Fruit fly (Drosophila melanogaster) whole organism, embryonic: ENCODE measurements around the gene Hsp22.
A peak's percentile ranks its signal among the peaks of the same experiment; 100 is the strongest.

Source experiments
- Abd-B ChIP-seq: fragments of 200-800 bp; sonication (Bioruptor generic); optimal IDR thresholded peaks from 2 replicates; lab custom pipeline; 2018; ENCODE audit warnings: missing biosample characterization, mild to moderate bottlenecking, missing genetic modification characterization, moderate library complexity
- Blimp-1 ChIP-seq: fragments of 200-800 bp; sonication (Bioruptor generic); optimal IDR thresholded peaks from 3 replicates; lab custom pipeline; 2018; ENCODE audit warnings: missing biosample characterization, missing genetic modification characterization, mild to moderate bottlenecking, moderate library complexity, missing genetic modification reagents
- CG1024 ChIP-seq: fragments of 200-800 bp; sonication (Bioruptor generic); IDR thresholded peaks from 2 replicates; pipeline ENCODE4 v1.3.6; 2022; ENCODE audit warnings: missing biosample characterization, missing genetic modification characterization
- CG10274 ChIP-seq: fragments of 200-800 bp; sonication (Bioruptor generic); optimal IDR thresholded peaks from 3 replicates; lab custom pipeline; 2017; ENCODE audit warnings: missing biosample characterization, mild to moderate bottlenecking, missing genetic modification characterization
- CG10462 ChIP-seq: fragments of 200-800 bp; sonication (Bioruptor generic); optimal IDR thresholded peaks from 2 replicates; lab custom pipeline; 2016; ENCODE audit warnings: missing biosample characterization, missing genetic modification characterization
- CG14014 ChIP-seq: fragments of 200-800 bp; sonication (Bioruptor generic); IDR thresholded peaks from 2 replicates; pipeline ENCODE4 v1.3.6; 2022; ENCODE audit warnings: missing biosample characterization, missing genetic modification characterization
- CG1529 ChIP-seq: fragments of 200-800 bp; sonication (Bioruptor generic); optimal IDR thresholded peaks from 3 replicates; lab custom pipeline; 2018; ENCODE audit warnings: missing biosample characterization, missing genetic modification characterization
- CG15696 ChIP-seq: fragments of 200-800 bp; sonication (Bioruptor generic); optimal IDR thresholded peaks from 2 replicates; lab custom pipeline; 2019; ENCODE audit warnings: missing biosample characterization, mild to moderate bottlenecking, missing genetic modification characterization, moderate library complexity
- CG1603 ChIP-seq: fragments of 200-800 bp; sonication (Bioruptor generic); optimal IDR thresholded peaks from 2 replicates; lab custom pipeline; 2019; ENCODE audit warnings: missing biosample characterization, mild to moderate bottlenecking, missing genetic modification characterization, moderate library complexity
- CG17186 ChIP-seq: fragments of 200-800 bp; sonication (Bioruptor generic); optimal IDR thresholded peaks from 3 replicates; lab custom pipeline; 2017; ENCODE audit warnings: missing biosample characterization, missing genetic modification reagents, missing genetic modification characterization
- CG30020 ChIP-seq: fragments of 200-800 bp; optimal IDR thresholded peaks from 2 replicates; lab custom pipeline; 2019; ENCODE audit warnings: missing biosample characterization, mild to moderate bottlenecking, missing genetic modification characterization, moderate library complexity
- CG31224 ChIP-seq: fragments of 200-800 bp; sonication (Bioruptor generic); IDR thresholded peaks from 2 replicates; pipeline ENCODE4 v1.3.6; 2022; ENCODE audit warnings: missing biosample characterization, missing genetic modification characterization
- CG32772 ChIP-seq: fragments of 200-800 bp; sonication (Bioruptor generic); IDR thresholded peaks from 2 replicates; pipeline ENCODE4 v1.3.6; 2022; ENCODE audit warnings: missing biosample characterization, missing genetic modification characterization
- CG3838 ChIP-seq: fragments of 200-800 bp; sonication (Bioruptor generic); optimal IDR thresholded peaks from 3 replicates; lab custom pipeline; 2016; ENCODE audit warnings: missing biosample characterization, missing genetic modification characterization
- CG4360 ChIP-seq: fragments of 200-800 bp; sonication (Bioruptor generic); IDR thresholded peaks from 2 replicates; pipeline ENCODE4 v1.3.6; 2022; ENCODE audit warnings: missing biosample characterization, missing genetic modification characterization
- CG6272 ChIP-seq: fragments of 200-800 bp; sonication (Bioruptor generic); IDR thresholded peaks from 2 replicates; pipeline ENCODE4 v1.3.6; 2022; ENCODE audit warnings: missing biosample characterization, missing genetic modification characterization
- CG6683 ChIP-seq: fragments of 200-800 bp; sonication (Bioruptor generic); optimal IDR thresholded peaks from 2 replicates; lab custom pipeline; 2017; ENCODE audit warnings: missing biosample characterization, mild to moderate bottlenecking, missing genetic modification characterization, missing genetic modification reagents
- CG8359 ChIP-seq: fragments of 200-800 bp; sonication (Bioruptor generic); optimal IDR thresholded peaks from 2 replicates; lab custom pipeline; 2017; ENCODE audit warnings: missing biosample characterization, mild to moderate bottlenecking, missing genetic modification characterization, borderline replicate concordance
- CG8765 ChIP-seq: fragments of 200-800 bp; sonication (Bioruptor generic); IDR thresholded peaks from 2 replicates; pipeline ENCODE4 v1.3.6; 2022; ENCODE audit warnings: missing biosample characterization, missing genetic modification characterization
- CG9797 ChIP-seq: fragments of 200-800 bp; sonication (Bioruptor generic); optimal IDR thresholded peaks from 3 replicates; lab custom pipeline; 2018; ENCODE audit warnings: missing biosample characterization, mild to moderate bottlenecking, missing genetic modification characterization
- CG9932 ChIP-seq: fragments of 200-800 bp; sonication (Bioruptor generic); IDR thresholded peaks from 2 replicates; pipeline ENCODE4 v1.3.6; 2022; ENCODE audit warnings: missing biosample characterization, missing genetic modification characterization
- Chrac-16 ChIP-seq: fragments of 200-800 bp; sonication (Bioruptor generic); optimal IDR thresholded peaks from 3 replicates; lab custom pipeline; 2016; ENCODE audit warnings: missing biosample characterization, missing genetic modification characterization
- Dll ChIP-seq: fragments of 200-800 bp; sonication (Bioruptor generic); IDR thresholded peaks from 4 replicates; pipeline ENCODE4 v1.3.6; 2022; ENCODE audit warnings: missing biosample characterization, missing genetic modification characterization; ENCODE audit not compliant: partially characterized antibody
- Ets97D ChIP-seq: fragments of 200-800 bp; sonication (Bioruptor generic); optimal IDR thresholded peaks from 3 replicates; lab custom pipeline; 2016; ENCODE audit warnings: missing biosample characterization, missing genetic modification characterization
- Fer2 ChIP-seq: fragments of 200-800 bp; sonication (Bioruptor generic); optimal IDR thresholded peaks from 2 replicates; lab custom pipeline; 2018; ENCODE audit warnings: missing biosample characterization, mild to moderate bottlenecking, missing genetic modification characterization, moderate library complexity
- HLH54F ChIP-seq: fragments of 200-800 bp; sonication (Bioruptor generic); optimal IDR thresholded peaks from 3 replicates; lab custom pipeline; 2016; ENCODE audit warnings: missing biosample characterization, missing genetic modification characterization
- Optix ChIP-seq: fragments of 200-800 bp; sonication (Bioruptor generic); IDR thresholded peaks from 3 replicates; pipeline ENCODE4 v1.3.6; 2022; ENCODE audit warnings: missing biosample characterization, missing genetic modification characterization
- ara ChIP-seq: fragments of 200-800 bp; sonication (Bioruptor generic); IDR thresholded peaks from 2 replicates; pipeline ENCODE4 v1.3.6; 2022; ENCODE audit warnings: missing biosample characterization, missing genetic modification characterization
- bigmax ChIP-seq: fragments of 200-800 bp; sonication (Bioruptor generic); optimal IDR thresholded peaks from 2 replicates; lab custom pipeline; 2018; ENCODE audit warnings: missing biosample characterization, mild to moderate bottlenecking, missing genetic modification characterization
- cato ChIP-seq: fragments of 200-800 bp; sonication (Bioruptor generic); optimal IDR thresholded peaks from 2 replicates; lab custom pipeline; 2016; ENCODE audit warnings: missing biosample characterization, missing genetic modification characterization, borderline replicate concordance
- caup ChIP-seq: fragments of 200-800 bp; sonication (Bioruptor generic); optimal IDR thresholded peaks from 3 replicates; lab custom pipeline; 2017; ENCODE audit warnings: missing biosample characterization, mild to moderate bottlenecking, missing genetic modification characterization, moderate library complexity; ENCODE audit not compliant: severe bottlenecking
- corto ChIP-seq: fragments of 200-800 bp; sonication (Bioruptor generic); optimal IDR thresholded peaks from 2 replicates; lab custom pipeline; 2016; ENCODE audit warnings: missing biosample characterization, mild to moderate bottlenecking, missing genetic modification characterization, moderate library complexity
- crol ChIP-seq: fragments of 200-800 bp; sonication (Bioruptor generic); IDR thresholded peaks from 2 replicates; pipeline ENCODE4 v1.3.6; 2022; ENCODE audit warnings: missing biosample characterization, missing genetic modification characterization
- dysf ChIP-seq: fragments of 200-800 bp; sonication (Bioruptor generic); IDR thresholded peaks from 3 replicates; pipeline ENCODE4 v1.3.6; 2022; ENCODE audit warnings: missing biosample characterization, missing genetic modification characterization
- ems ChIP-seq: fragments of 200-800 bp; sonication (Bioruptor generic); optimal IDR thresholded peaks from 3 replicates; lab custom pipeline; 2016; ENCODE audit warnings: missing biosample characterization, missing genetic modification characterization
- klu ChIP-seq: fragments of 200-800 bp; sonication (Bioruptor generic); IDR thresholded peaks from 2 replicates; pipeline ENCODE4 v1.3.6; 2022; ENCODE audit warnings: missing biosample characterization, missing genetic modification characterization
- lbe ChIP-seq: fragments of 200-800 bp; sonication (Bioruptor generic); optimal IDR thresholded peaks from 2 replicates; lab custom pipeline; 2016; ENCODE audit warnings: missing biosample characterization, mild to moderate bottlenecking, missing genetic modification characterization
- lilli ChIP-seq: fragments of 200-800 bp; sonication (Bioruptor generic); optimal IDR thresholded peaks from 3 replicates; lab custom pipeline; 2016; ENCODE audit warnings: missing biosample characterization, missing genetic modification characterization
- lmd ChIP-seq: fragments of 200-800 bp; sonication (Bioruptor generic); IDR thresholded peaks from 2 replicates; pipeline ENCODE4 v1.3.6; 2022; ENCODE audit warnings: missing biosample characterization, missing genetic modification characterization
- lov ChIP-seq, 2 experiments: fragments of 200-800 bp in 1 of 2; fragments of >200 bp in 1 of 2; sonication (Bioruptor generic) in 1 of 2; IDR thresholded peaks in 1 of 2; optimal IDR thresholded peaks in 1 of 2; 2 replicates in 1 of 2; 3 replicates in 1 of 2; pipeline versions ENCODE4 v1.3.6 to Lab custom; 2017 to 2022; ENCODE audit warnings: missing biosample characterization in 1 of 2, missing genetic modification characterization in 1 of 2
- peb ChIP-seq: fragments of 200-800 bp; sonication (Bioruptor generic); IDR thresholded peaks from 2 replicates; pipeline ENCODE4 v1.3.6; 2022; ENCODE audit warnings: missing biosample characterization, missing genetic modification characterization
- prd ChIP-seq, 3 experiments: fragments of >200 bp in 2 of 3; fragments of 200-800 bp in 1 of 3; sonication (Bioruptor generic) in 1 of 3; optimal IDR thresholded peaks in 2 of 3; IDR thresholded peaks in 1 of 3; 2 replicates in 2 of 3; 3 replicates in 1 of 3; pipeline versions ENCODE4 v1.3.6 to Lab custom; 2017 to 2022; ENCODE audit warnings: missing biosample characterization in 1 of 3, missing genetic modification characterization in 1 of 3
- ro ChIP-seq: fragments of 200-800 bp; sonication (Bioruptor generic); IDR thresholded peaks from 2 replicates; pipeline ENCODE4 v1.3.6; 2022; ENCODE audit warnings: missing biosample characterization, missing genetic modification characterization
- scrt ChIP-seq: fragments of 200-800 bp; sonication (Bioruptor generic); optimal IDR thresholded peaks from 2 replicates; lab custom pipeline; 2018; ENCODE audit warnings: missing biosample characterization, mild to moderate bottlenecking, missing genetic modification characterization, moderate library complexity
- slp2 ChIP-seq: fragments of 200-800 bp; sonication (Bioruptor generic); optimal IDR thresholded peaks from 2 replicates; lab custom pipeline; 2016; ENCODE audit warnings: missing biosample characterization, missing genetic modification characterization
- sob ChIP-seq: fragments of 200-800 bp; sonication (Bioruptor generic); IDR thresholded peaks from 2 replicates; pipeline ENCODE4 v1.3.6; 2022; ENCODE audit warnings: missing biosample characterization, missing genetic modification characterization
- trem ChIP-seq: fragments of 200-800 bp; optimal IDR thresholded peaks from 3 replicates; lab custom pipeline; 2019; ENCODE audit warnings: missing biosample characterization, mild to moderate bottlenecking, missing genetic modification characterization, moderate library complexity
- twi ChIP-seq: fragments of 200-800 bp; optimal IDR thresholded peaks from 2 replicates; lab custom pipeline; 2019; ENCODE audit warnings: missing biosample characterization, mild to moderate bottlenecking, missing genetic modification characterization, moderate library complexity
- unc-4 ChIP-seq: fragments of 200-800 bp; sonication (Bioruptor generic); IDR thresholded peaks from 2 replicates; pipeline ENCODE4 v1.3.6; 2022; ENCODE audit warnings: missing biosample characterization, missing genetic modification characterization; ENCODE audit not compliant: partially characterized antibody
- vvl ChIP-seq: fragments of 200-800 bp; sonication (Bioruptor generic); IDR thresholded peaks from 2 replicates; pipeline ENCODE4 v1.3.6; 2022; ENCODE audit warnings: missing biosample characterization, missing genetic modification characterization

Hsp22 gene

DNA sequence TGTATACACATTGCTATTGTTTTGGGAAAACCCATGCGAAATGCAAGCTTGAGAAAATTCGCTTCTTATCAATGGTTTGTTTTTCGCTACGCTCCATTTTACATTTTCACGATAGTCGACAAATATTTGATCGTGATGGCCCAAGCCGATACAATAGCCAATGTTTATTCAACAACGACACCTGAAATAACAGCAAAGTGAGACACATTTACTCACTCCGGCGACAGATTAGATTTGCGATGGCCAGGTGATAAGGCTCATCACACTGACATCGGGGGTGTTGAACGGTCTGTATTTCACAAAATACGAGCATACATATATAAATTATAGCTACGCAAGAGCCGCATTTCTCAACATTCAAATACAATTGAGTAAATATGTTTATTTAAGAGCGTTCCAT is 24.4 kb downstream of the Hsp22 start (continued):
- TF ChIP-seq CG4360 (GFP tag; lab: Robert Waterston, UW) (no peak), lbe (peak; percentile 16), CG32772 (GFP tag; lab: Robert Waterston, UW) (no peak), Optix (no peak), slp2 (no peak), peb (GFP tag; lab: Robert Waterston, UW) (no peak), CG8359 (GFP tag; lab: Kevin White, UChicago) (peak; percentile 56), lmd (no peak), CG10462 (GFP tag; lab: Kevin White, UChicago) (no peak), CG1603 (no peak), CG9797 (peak; percentile 1), Blimp-1 (GFP tag; lab: Kevin White, UChicago) (peak; percentile 58), CG8765 (GFP tag; lab: Robert Waterston, UW) (no peak), CG1529 (GFP tag; lab: Kevin White, UChicago) (no peak), CG10274 (GFP tag; lab: Kevin White, UChicago) (peak; percentile 68), Ets97D (GFP tag; lab: Kevin White, UChicago) (no peak), Dll (GFP tag; lab: Robert Waterston, UW) (no peak), ro (GFP tag; lab: Robert Waterston, UW) (no peak), CG14014 (GFP tag; lab: Robert Waterston, UW) (no peak; the same call in 1 of the 2 replicates), CG31224 (GFP tag; lab: Robert Waterston, UW) (no peak), CG3838 (GFP tag; lab: Kevin White, UChicago) (no peak), CG6683 (GFP tag; lab: Kevin White, UChicago) (peak; percentile 81), lilli (GFP tag; lab: Kevin White, UChicago) (peak; percentile 17), klu (GFP tag; lab: Robert Waterston, UW) (no peak), cato (GFP tag; lab: Kevin White, UChicago) (no peak), crol (GFP tag; lab: Robert Waterston, UW) (no peak), caup (GFP tag; lab: Kevin White, UChicago) (peak; percentile 82), bigmax (GFP tag; lab: Kevin White, UChicago) (peak; percentile 27), CG30020 (no peak), sob (GFP tag; lab: Robert Waterston, UW) (peak; percentile 76), twi (tag; lab: Kevin White, UChicago) (peak; percentile 42), corto (no peak), CG9932 (no peak), ara (GFP tag; lab: Robert Waterston, UW) (peak; percentile 67), CG1024 (GFP tag; lab: Robert Waterston, UW) (peak; percentile 41; the same call in 1 of the 2 replicates), Fer2 (peak; percentile 59), CG6272 (GFP tag; lab: Robert Waterston, UW) (no peak), trem (tag; lab: Kevin White, UChicago) (peak; percentile 13), prd (optimal IDR thresholded peaks at IDR 0.05; lab: Kevin White, UChicago) (no peak), prd (GFP tag; IDR thresholded peaks at IDR 0.05; lab: Robert Waterston, UW) (no peak), dysf (peak; percentile 5; the same call in 1 of the 3 replicates), unc-4 (GFP tag; lab: Robert Waterston, UW) (no peak), vvl (GFP tag; lab: Robert Waterston, UW) (no peak), CG17186 (GFP tag; lab: Kevin White, UChicago) (peak; percentile 38), HLH54F (peak; percentile 10), ems (GFP tag; lab: Kevin White, UChicago) (peak; percentile 38), Chrac-16 (GFP tag; lab: Kevin White, UChicago) (no peak), Abd-B (GFP tag; lab: Kevin White, UChicago) (no peak), CG15696 (peak; percentile 66), scrt (peak; percentile 82), lov (optimal IDR thresholded peaks at IDR 0.05; lab: Kevin White, UChicago) (no peak), lov (GFP tag; IDR thresholded peaks at IDR 0.05; lab: Robert Waterston, UW) (peak; percentile 62; the same call in 1 of the 3 replicates)
